Worm (Caenorhabditis elegans) whole organism, L2 larva: Measurements from ENCODE around the gene gcsh-1.

Experiments used
- F13H6.1 ChIP-seq: sonication (generic microtip); optimal IDR thresholded peaks from 2 replicates; lab custom pipeline; 2016; ENCODE audit warnings: missing genetic modification characterization, missing compliant biosample characterization
- R02D3.7 ChIP-seq: fragments of 150-350 bp; optimal IDR thresholded peaks from 2 replicates; lab custom pipeline; 2014; ENCODE audit warnings: missing biosample characterization, missing genetic modification characterization
- Y55F3AM.14 ChIP-seq: fragments of 200-800 bp; sonication (Bioruptor generic); optimal IDR thresholded peaks from 2 replicates; lab custom pipeline; 2018; ENCODE audit warnings: mild to moderate bottlenecking, missing genetic modification characterization, missing compliant biosample characterization
- ZK546.5 ChIP-seq: sonication (generic microtip); optimal IDR thresholded peaks from 2 replicates; lab custom pipeline; 2017; ENCODE audit warnings: missing biosample characterization, missing genetic modification characterization
- alr-1 ChIP-seq: fragments of 150-350 bp; optimal IDR thresholded peaks from 2 replicates; lab custom pipeline; 2014; ENCODE audit warnings: missing biosample characterization, missing genetic modification characterization
- ama-1 ChIP-seq: fragments of 150-350 bp; optimal IDR thresholded peaks from 2 replicates; lab custom pipeline; 2018; ENCODE audit warnings: inconsistent platforms
- ceh-16 ChIP-seq: fragments of 150-350 bp; optimal IDR thresholded peaks from 2 replicates; lab custom pipeline; 2014; ENCODE audit warnings: missing biosample characterization, missing genetic modification characterization
- crh-2 ChIP-seq: sonication (generic microtip); optimal IDR thresholded peaks from 2 replicates; lab custom pipeline; 2017; ENCODE audit warnings: missing biosample characterization, missing genetic modification characterization
- dmd-4 ChIP-seq: sonication (generic microtip); optimal IDR thresholded peaks from 2 replicates; lab custom pipeline; 2017; ENCODE audit warnings: missing biosample characterization, missing genetic modification characterization
- egl-27 ChIP-seq: sonication (generic microtip); optimal IDR thresholded peaks from 3 replicates; lab custom pipeline; 2017; ENCODE audit warnings: missing biosample characterization, missing genetic modification reagents, missing genetic modification characterization
- fos-1 ChIP-seq: fragments of 150-350 bp; optimal IDR thresholded peaks from 2 replicates; lab custom pipeline; 2014; ENCODE audit warnings: missing biosample characterization, missing genetic modification characterization
- gmeb-1 ChIP-seq: fragments of 150-350 bp; optimal IDR thresholded peaks from 2 replicates; lab custom pipeline; 2014; ENCODE audit warnings: missing biosample characterization, missing genetic modification characterization
- lin-13 ChIP-seq: fragments of 150-350 bp; optimal IDR thresholded peaks from 2 replicates; lab custom pipeline; 2014; ENCODE audit warnings: missing biosample characterization, missing genetic modification reagents, missing genetic modification characterization
- lsy-2 ChIP-seq, 2 experiments: fragments of 150-350 bp in 1 of 2; sonication (generic microtip) in 1 of 2; optimal IDR thresholded peaks; 2 replicates each; lab custom pipeline; 2014 to 2017; ENCODE audit warnings: missing biosample characterization in 2 of 2, missing genetic modification characterization in 2 of 2
- mbf-1 ChIP-seq: sonication (generic microtip); optimal IDR thresholded peaks from 2 replicates; lab custom pipeline; 2017; ENCODE audit warnings: missing biosample characterization, missing genetic modification characterization
- nhr-10 ChIP-seq: sonication (generic microtip); optimal IDR thresholded peaks from 2 replicates; lab custom pipeline; 2017; ENCODE audit warnings: missing biosample characterization, missing genetic modification characterization
- nhr-11 ChIP-seq: fragments of 150-350 bp; optimal IDR thresholded peaks from 2 replicates; lab custom pipeline; 2014; ENCODE audit warnings: missing biosample characterization, missing genetic modification characterization
- nhr-12 ChIP-seq: fragments of 150-350 bp; optimal IDR thresholded peaks from 2 replicates; lab custom pipeline; 2014; ENCODE audit warnings: missing biosample characterization, missing genetic modification characterization
- nhr-129 ChIP-seq: fragments of 150-350 bp; optimal IDR thresholded peaks from 2 replicates; lab custom pipeline; 2014; ENCODE audit warnings: missing biosample characterization, missing genetic modification characterization
- nhr-21 ChIP-seq: fragments of 150-350 bp; optimal IDR thresholded peaks from 2 replicates; lab custom pipeline; 2014; ENCODE audit warnings: missing biosample characterization, missing genetic modification characterization
- nhr-237 ChIP-seq: fragments of 150-350 bp; optimal IDR thresholded peaks from 2 replicates; lab custom pipeline; 2014; ENCODE audit warnings: missing biosample characterization, missing genetic modification characterization
- nhr-25 ChIP-seq: fragments of 150-350 bp; sonication (generic microtip); optimal IDR thresholded peaks from 3 replicates; lab custom pipeline; 2014; ENCODE audit warnings: missing biosample characterization, missing genetic modification characterization
- nhr-6 ChIP-seq: fragments of 150-350 bp; optimal IDR thresholded peaks from 2 replicates; lab custom pipeline; 2014; ENCODE audit warnings: missing biosample characterization, missing genetic modification characterization
- nhr-77 ChIP-seq: fragments of 150-350 bp; optimal IDR thresholded peaks from 2 replicates; lab custom pipeline; 2014; ENCODE audit warnings: missing biosample characterization, missing genetic modification characterization
- peb-1 ChIP-seq: fragments of 150-350 bp; optimal IDR thresholded peaks from 2 replicates; lab custom pipeline; 2014; ENCODE audit warnings: missing biosample characterization, missing genetic modification characterization
- sem-4 ChIP-seq: fragments of 150-350 bp; optimal IDR thresholded peaks from 2 replicates; lab custom pipeline; 2014; ENCODE audit warnings: missing biosample characterization, missing genetic modification reagents, missing genetic modification characterization
- skn-1 ChIP-seq: sonication (generic microtip); optimal IDR thresholded peaks from 2 replicates; lab custom pipeline; 2017; ENCODE audit warnings: missing biosample characterization, missing genetic modification characterization
- sma-3 ChIP-seq: sonication (generic microtip); optimal IDR thresholded peaks from 2 replicates; lab custom pipeline; 2016; ENCODE audit warnings: missing genetic modification reagents, missing genetic modification characterization, missing compliant biosample characterization
- sma-9 ChIP-seq, 2 experiments: fragments of 150-350 bp in 1 of 2; sonication (generic microtip) in 1 of 2; optimal IDR thresholded peaks; 2 replicates each; lab custom pipeline; 2014 to 2016; ENCODE audit warnings: missing genetic modification characterization in 2 of 2, mild to moderate bottlenecking in 1 of 2, missing biosample characterization in 1 of 2, missing compliant biosample characterization in 1 of 2, missing genetic modification reagents in 1 of 2, moderate library complexity in 1 of 2
- snpc-4 ChIP-seq: fragments of 150-350 bp; optimal IDR thresholded peaks from 2 replicates; lab custom pipeline; 2014; ENCODE audit warnings: missing biosample characterization, missing genetic modification characterization
- unc-55 ChIP-seq: fragments of 150-350 bp; sonication (generic microtip); optimal IDR thresholded peaks from 3 replicates; lab custom pipeline; 2014; ENCODE audit warnings: missing biosample characterization, missing genetic modification reagents, missing genetic modification characterization
- zag-1 ChIP-seq: fragments of 150-350 bp; optimal IDR thresholded peaks from 2 replicates; lab custom pipeline; 2014; ENCODE audit warnings: missing biosample characterization, missing genetic modification characterization
- ztf-11 ChIP-seq: sonication (generic microtip); optimal IDR thresholded peaks from 2 replicates; lab custom pipeline; 2017; ENCODE audit warnings: missing biosample characterization, missing genetic modification characterization
- ztf-4 ChIP-seq: fragments of 150-350 bp; optimal IDR thresholded peaks from 2 replicates; lab custom pipeline; 2014; ENCODE audit warnings: missing biosample characterization, missing genetic modification characterization

The gcsh-1 gene

ce11 chrX:14476625-14477257, 38.1 kb downstream of the gcsh-1 start:
- TF ChIP-seq nhr-10 (tag; lab: Kevin White, UChicago): peak; percentile 41
- TF ChIP-seq lin-13: peak; percentile 31
- peak; percentile 53 for TF ChIP-seq nhr-21 (tag; lab: Kevin White, UChicago)
- peak; percentile 75 for TF ChIP-seq sma-9 (GFP tag; optimal IDR thresholded peaks at IDR 0.05; lab: Kevin White, UChicago)
- TF ChIP-seq sma-9 (tag; optimal IDR thresholded peaks at IDR 0.05; lab: Kevin White, UChicago): no peak
- peak; percentile 37 for TF ChIP-seq crh-2
- TF ChIP-seq egl-27 (tag; lab: Kevin White, UChicago): peak; percentile 26
- no peak for TF ChIP-seq nhr-77 (tag; lab: Kevin White, UChicago)
- no peak for TF ChIP-seq alr-1 (tag; lab: Kevin White, UChicago)
- TF ChIP-seq lsy-2 (tag; optimal IDR thresholded peaks at IDR 0.05; lab: Kevin White, UChicago): peak in 1 of 2 experiments; percentile 31
- peak; percentile 98 for TF ChIP-seq snpc-4 (tag; lab: Kevin White, UChicago)
- peak; percentile 100 for TF ChIP-seq nhr-129 (tag; lab: Kevin White, UChicago)
- TF ChIP-seq ztf-11: no peak
- peak; percentile 59 for TF ChIP-seq gmeb-1 (tag; lab: Kevin White, UChicago)
- peak; percentile 26 for TF ChIP-seq fos-1 (tag; lab: Kevin White, UChicago)
- peak; percentile 89 for TF ChIP-seq sma-3 (GFP tag; lab: Kevin White, UChicago)
- no peak for TF ChIP-seq peb-1 (tag; lab: Kevin White, UChicago)
- peak; percentile 40 for TF ChIP-seq F13H6.1 (tag; lab: Kevin White, UChicago)
- no peak for TF ChIP-seq unc-55 (GFP tag; lab: Kevin White, UChicago)

ce11 chrX:14473740-14474139, 41.1 kb downstream of the gcsh-1 start, which contains the start of gene M163.5:
M163.5 (plus strand) TSS chrX:14474040.
- TF ChIP-seq ceh-16 (tag; lab: Kevin White, UChicago) (no peak), ZK546.5 (no peak), sem-4 (tag; lab: Kevin White, UChicago) (no peak), dmd-4 (tag; lab: Kevin White, UChicago) (no peak), nhr-237 (tag; lab: Kevin White, UChicago) (no peak), nhr-12 (tag; lab: Kevin White, UChicago) (no peak)

ce11 chrX:14470687-14471086, 44.2 kb downstream of the gcsh-1 start, which contains the start of gene M163.10:
M163.10 (plus strand) TSS chrX:14470987.
- TF ChIP-seq skn-1 (tag; lab: Kevin White, UChicago) (no peak), peb-1 (tag; lab: Kevin White, UChicago) (no peak), nhr-11 (tag; lab: Kevin White, UChicago) (no peak), lin-13 (no peak), F13H6.1 (tag; lab: Kevin White, UChicago) (no peak), egl-27 (tag; lab: Kevin White, UChicago) (no peak), snpc-4 (tag; lab: Kevin White, UChicago) (no peak), ama-1 (lab: Kevin White, UChicago) (no peak), ceh-16 (tag; lab: Kevin White, UChicago) (no peak), nhr-25 (no peak), ztf-4 (tag; lab: Kevin White, UChicago) (no peak), nhr-77 (tag; lab: Kevin White, UChicago) (no peak), Y55F3AM.14 (GFP tag; lab: Kevin White, UChicago) (no peak), R02D3.7 (tag; lab: Kevin White, UChicago) (no peak)

- TF ChIP-seq zag-1 (tag; lab: Kevin White, UChicago) (no peak), dmd-4 (tag; lab: Kevin White, UChicago) (no peak), sem-4 (tag; lab: Kevin White, UChicago) (no peak)
These were observed 45.6 kb downstream of the gcsh-1 start, which contains the start of gene M163.9 for ce11 chrX:14469284-14469683. M163.9 (plus strand) TSS chrX:14469584.

ce11 chrX:14466532-14466931, 48.3 kb downstream of the gcsh-1 start, which contains the start of gene M163.21:
M163.21 (plus strand) TSS chrX:14466832.
- no peak for TF ChIP-seq skn-1 (tag; lab: Kevin White, UChicago)
- no peak for TF ChIP-seq mbf-1 (tag; lab: Kevin White, UChicago)
- TF ChIP-seq nhr-6 (tag; lab: Kevin White, UChicago): no peak
